Worm (Caenorhabditis elegans) whole organism, mixed stage, embryonic: ENCODE results near the gene EGAP9.4.

Source experiments
- M03D4.4 ChIP-seq: sonication (generic microtip); optimal IDR thresholded peaks from 2 replicates; lab custom pipeline; 2017; ENCODE audit warnings: mild to moderate bottlenecking, missing genetic modification characterization, missing compliant biosample characterization
- bed-3 ChIP-seq: fragments of 200-800 bp; sonication (Bioruptor generic); optimal IDR thresholded peaks from 3 replicates; lab custom pipeline; 2018; ENCODE audit warnings: mild to moderate bottlenecking, missing genetic modification characterization, moderate library complexity, missing compliant biosample characterization
- blmp-1 ChIP-seq: fragments of 150-350 bp; optimal IDR thresholded peaks from 2 replicates; lab custom pipeline; 2014; ENCODE audit warnings: missing biosample characterization, missing genetic modification characterization
- ceh-83 ChIP-seq: fragments of 200-800 bp; sonication (Bioruptor generic); optimal IDR thresholded peaks from 2 replicates; lab custom pipeline; 2018; ENCODE audit warnings: mild to moderate bottlenecking, missing genetic modification characterization, missing compliant biosample characterization
- ces-1 ChIP-seq: fragments of 150-350 bp; optimal IDR thresholded peaks from 2 replicates; lab custom pipeline; 2014; ENCODE audit warnings: missing biosample characterization, missing genetic modification reagents, missing genetic modification characterization
- cnd-1 ChIP-seq: fragments of 200-800 bp; sonication (Bioruptor generic); optimal IDR thresholded peaks from 2 replicates; lab custom pipeline; 2018; ENCODE audit warnings: mild to moderate bottlenecking, missing genetic modification characterization, missing compliant biosample characterization
- drap-1 ChIP-seq: fragments of 200-800 bp; sonication (Bioruptor generic); optimal IDR thresholded peaks from 3 replicates; lab custom pipeline; 2018; ENCODE audit warnings: mild to moderate bottlenecking, missing genetic modification characterization, missing compliant biosample characterization
- elt-1 ChIP-seq: sonication (generic microtip); optimal IDR thresholded peaks from 2 replicates; lab custom pipeline; 2017; ENCODE audit warnings: missing genetic modification characterization, mild to moderate bottlenecking, missing compliant biosample characterization, antibody characterized with exemption, moderate library complexity, borderline replicate concordance; ENCODE audit not compliant: insufficient read depth
- hlh-1 ChIP-seq: fragments of 150-350 bp; optimal IDR thresholded peaks from 2 replicates; lab custom pipeline; 2014; ENCODE audit warnings: missing biosample characterization, missing genetic modification reagents, missing genetic modification characterization
- lin-13 ChIP-seq: fragments of 150-350 bp; optimal IDR thresholded peaks from 2 replicates; lab custom pipeline; 2014; ENCODE audit warnings: missing biosample characterization, missing genetic modification characterization
- lin-32 ChIP-seq: fragments of 200-800 bp; sonication (Bioruptor generic); optimal IDR thresholded peaks from 2 replicates; lab custom pipeline; 2018; ENCODE audit warnings: mild to moderate bottlenecking, missing genetic modification characterization, missing compliant biosample characterization
- lsy-2 ChIP-seq: fragments of 150-350 bp; optimal IDR thresholded peaks from 2 replicates; lab custom pipeline; 2014; ENCODE audit warnings: missing biosample characterization, missing genetic modification characterization
- mab-5 ChIP-seq: fragments of 150-350 bp; optimal IDR thresholded peaks from 2 replicates; lab custom pipeline; 2014; ENCODE audit warnings: missing biosample characterization, missing genetic modification characterization
- mep-1 ChIP-seq: fragments of 150-350 bp; optimal IDR thresholded peaks from 2 replicates; lab custom pipeline; 2017; ENCODE audit warnings: missing biosample characterization, missing genetic modification reagents, missing genetic modification characterization, inconsistent platforms
- mls-2 ChIP-seq: sonication (generic microtip); optimal IDR thresholded peaks from 2 replicates; lab custom pipeline; 2016; ENCODE audit warnings: mild to moderate bottlenecking, missing genetic modification characterization, moderate library complexity, missing compliant biosample characterization
- nhr-12 ChIP-seq: fragments of 150-350 bp; optimal IDR thresholded peaks from 2 replicates; lab custom pipeline; 2014; ENCODE audit warnings: missing biosample characterization, missing genetic modification characterization
- nhr-2 ChIP-seq: fragments of 150-350 bp; optimal IDR thresholded peaks from 2 replicates; lab custom pipeline; 2014; ENCODE audit warnings: missing biosample characterization, missing genetic modification characterization
- nhr-237 ChIP-seq: fragments of 150-350 bp; optimal IDR thresholded peaks from 2 replicates; lab custom pipeline; 2014; ENCODE audit warnings: missing biosample characterization, missing genetic modification characterization
- nhr-76 ChIP-seq: sonication (generic microtip); optimal IDR thresholded peaks from 2 replicates; lab custom pipeline; 2017; ENCODE audit warnings: missing biosample characterization, missing genetic modification characterization
- pha-4 ChIP-seq: fragments of 150-350 bp; optimal IDR thresholded peaks from 2 replicates; lab custom pipeline; 2018; ENCODE audit warnings: missing biosample characterization, missing genetic modification reagents, missing genetic modification characterization
- sem-2 ChIP-seq: fragments of 200-800 bp; sonication (Bioruptor generic); optimal IDR thresholded peaks from 2 replicates; lab custom pipeline; 2018; ENCODE audit warnings: mild to moderate bottlenecking, missing genetic modification characterization, missing compliant biosample characterization
- snpc-4 ChIP-seq: fragments of 150-350 bp; optimal IDR thresholded peaks from 2 replicates; lab custom pipeline; 2014; ENCODE audit warnings: missing biosample characterization, missing genetic modification characterization
- sptf-1 ChIP-seq: sonication (generic microtip); optimal IDR thresholded peaks from 2 replicates; lab custom pipeline; 2017; ENCODE audit warnings: mild to moderate bottlenecking, missing genetic modification characterization, moderate library complexity, missing compliant biosample characterization
- tbx-8 ChIP-seq: fragments of 200-800 bp; sonication (Bioruptor generic); optimal IDR thresholded peaks from 2 replicates; lab custom pipeline; 2018; ENCODE audit warnings: mild to moderate bottlenecking, missing genetic modification characterization, moderate library complexity, missing compliant biosample characterization
- unc-39 ChIP-seq: fragments of 150-350 bp; optimal IDR thresholded peaks from 2 replicates; lab custom pipeline; 2014; ENCODE audit warnings: missing biosample characterization, missing genetic modification characterization
- unc-62 ChIP-seq: fragments of 150-350 bp; optimal IDR thresholded peaks from 2 replicates; lab custom pipeline; 2014; ENCODE audit warnings: missing biosample characterization, missing genetic modification reagents, missing genetic modification characterization
- zip-8 ChIP-seq: fragments of 150-350 bp; optimal IDR thresholded peaks from 2 replicates; lab custom pipeline; 2014; ENCODE audit warnings: missing biosample characterization, missing genetic modification characterization

Gene EGAP9.4

DNA sequence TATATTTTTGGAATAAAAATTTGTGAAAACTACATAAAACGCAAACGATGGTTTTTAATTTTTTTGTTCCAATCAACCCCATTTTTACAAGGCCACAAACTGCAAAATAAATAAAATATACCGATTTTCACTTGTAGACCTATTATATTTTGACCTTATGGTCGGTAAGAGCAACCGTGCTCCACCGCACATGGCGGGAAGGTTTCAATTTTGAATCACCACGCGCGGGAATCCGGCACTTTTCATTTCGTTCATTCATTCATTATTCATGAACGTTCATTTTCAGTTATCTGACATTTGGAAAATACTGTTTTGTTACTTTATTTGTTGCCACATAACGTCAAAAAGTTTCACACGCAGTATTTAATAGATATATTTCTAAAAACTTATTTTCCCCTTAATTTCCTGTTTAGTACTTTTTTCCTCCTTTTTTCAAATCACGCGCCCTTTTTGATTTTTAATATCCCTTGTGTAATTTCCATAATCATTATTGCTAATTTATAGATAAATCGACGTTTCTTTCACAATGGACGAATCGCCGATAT is 17.1 kb downstream of the EGAP9.4 start, which contains the start of gene hcp-1:
TSS of gene hcp-1 (plus strand) at position 495 of the 545 bp plus-strand sequence.
- TF ChIP-seq unc-39 (tag; lab: Kevin White, UChicago) (no peak), hlh-1 (peak; percentile 32), sptf-1 (tag; lab: Kevin White, UChicago) (no peak), mls-2 (no peak), nhr-2 (no peak), mep-1 (peak; percentile 39), cnd-1 (tag; lab: Kevin White, UChicago) (no peak), lin-13 (tag; lab: Kevin White, UChicago) (peak; percentile 2)

DNA sequence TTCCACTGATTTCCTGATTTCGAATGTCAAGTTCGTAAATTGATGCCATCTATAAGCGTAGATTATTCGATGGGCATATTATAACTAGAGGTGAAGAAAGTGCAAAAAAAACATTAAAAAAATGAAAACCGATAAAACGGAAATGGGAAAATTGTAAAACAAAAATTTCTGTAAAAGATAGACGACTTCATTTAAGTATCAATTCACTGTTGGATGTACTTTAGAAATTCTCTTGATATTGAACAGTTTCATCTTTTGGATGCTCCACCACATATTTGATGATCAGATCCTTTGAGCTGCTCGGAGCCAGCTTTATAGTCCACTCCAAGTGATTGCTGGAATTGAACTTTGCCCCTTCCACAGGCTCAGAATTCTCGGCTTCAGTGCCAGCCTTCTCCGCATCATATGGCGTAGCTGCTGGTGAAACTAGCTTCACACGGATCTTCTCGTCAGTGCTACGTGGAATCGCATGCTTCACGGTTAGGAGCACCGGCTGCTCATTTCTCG is 25.9 kb downstream of the EGAP9.4 start, which contains the start of gene ZK1055.6:
TSS of gene ZK1055.6 (minus strand) at position 51 of the 507 bp plus-strand sequence.
- TF ChIP-seq snpc-4 (tag; lab: Kevin White, UChicago) (no peak), mab-5 (no peak), sem-2 (GFP tag; lab: Kevin White, UChicago) (no peak), unc-62 (GFP tag; lab: Kevin White, UChicago) (no peak), ceh-83 (GFP tag; lab: Kevin White, UChicago) (no peak), nhr-2 (no peak), nhr-237 (no peak), tbx-8 (no peak), bed-3 (GFP tag; lab: Kevin White, UChicago) (no peak), cnd-1 (tag; lab: Kevin White, UChicago) (no peak), blmp-1 (tag; lab: Kevin White, UChicago) (no peak)

DNA sequence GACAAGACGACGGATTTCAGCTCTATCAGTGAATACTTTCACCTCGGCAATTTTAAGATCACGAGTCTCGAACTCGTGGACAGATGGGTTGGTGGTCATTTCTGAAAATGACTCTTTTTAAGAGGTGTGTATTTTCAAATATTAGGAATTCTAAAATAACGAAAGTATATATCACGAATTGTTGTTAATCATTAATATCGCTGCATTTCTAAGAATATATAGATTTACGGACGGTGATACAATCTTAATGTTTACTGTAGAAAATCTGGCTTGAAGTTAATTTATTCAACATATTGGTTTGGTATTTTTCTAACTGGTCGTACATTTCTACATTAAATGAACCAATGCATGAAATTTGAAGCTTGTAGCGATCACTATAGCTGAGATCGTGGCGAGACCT is 28.6 kb downstream of the EGAP9.4 start, which contains the start of gene ZK1055.7:
TSS of gene ZK1055.7 (minus strand) at position 101 of the 400 bp plus-strand sequence.
- TF ChIP-seq drap-1 (no peak), nhr-76 (tag; lab: Kevin White, UChicago) (no peak), sem-2 (GFP tag; lab: Kevin White, UChicago) (no peak), hlh-1 (no peak), pha-4 (tag; lab: Kevin White, UChicago) (no peak), elt-1 (tag; lab: Kevin White, UChicago) (no peak), ceh-83 (GFP tag; lab: Kevin White, UChicago) (no peak), nhr-237 (no peak), ces-1 (no peak), mab-5 (no peak), mep-1 (no peak), cnd-1 (tag; lab: Kevin White, UChicago) (no peak), M03D4.4 (tag; lab: Kevin White, UChicago) (no peak)

DNA sequence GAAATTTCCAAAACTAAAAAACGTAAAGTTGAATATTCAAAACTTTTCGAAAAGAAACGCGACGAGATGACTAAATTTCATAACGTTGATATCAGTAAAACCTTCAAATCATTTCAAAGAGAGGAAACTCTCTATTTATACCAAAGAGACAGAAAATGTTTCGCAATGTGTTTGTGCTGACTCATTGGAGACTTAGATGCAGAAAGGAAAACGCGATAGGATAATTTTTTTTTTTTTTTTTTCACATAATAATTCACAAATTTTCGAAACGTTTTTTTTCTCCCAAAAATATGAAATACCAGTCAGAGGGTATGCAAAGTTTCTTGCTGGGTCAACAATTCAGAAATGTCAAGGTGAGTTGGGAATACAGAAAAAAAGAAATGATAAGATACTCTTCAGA is 29.5 kb downstream of the EGAP9.4 start:
- no peak for TF ChIP-seq lin-32 (GFP tag; lab: Kevin White, UChicago)
- TF ChIP-seq nhr-76 (tag; lab: Kevin White, UChicago): no peak

DNA sequence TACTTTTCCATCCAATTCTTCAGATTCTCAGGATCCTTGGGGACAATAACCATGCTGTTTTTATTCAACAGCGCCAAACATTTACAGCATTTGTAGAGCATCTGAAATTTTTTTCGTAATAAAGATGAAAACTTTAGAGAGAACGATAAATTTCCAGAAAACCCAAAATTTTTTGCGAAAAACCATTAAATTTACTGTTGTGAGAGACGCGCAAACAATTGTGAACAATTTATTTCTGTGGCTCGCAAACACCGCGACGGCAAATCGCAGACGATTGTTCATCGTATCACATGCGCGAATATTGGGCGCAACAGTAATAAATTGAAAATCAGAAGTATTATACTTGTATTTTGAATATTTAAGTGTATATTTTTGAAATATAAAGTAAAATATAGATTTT is 34.4 kb downstream of the EGAP9.4 start, which contains the start of gene gon-14:
TSS of gene gon-14 (minus strand) at position 101 of the 400 bp plus-strand sequence.
- TF ChIP-seq blmp-1 (tag; lab: Kevin White, UChicago): no peak

DNA sequence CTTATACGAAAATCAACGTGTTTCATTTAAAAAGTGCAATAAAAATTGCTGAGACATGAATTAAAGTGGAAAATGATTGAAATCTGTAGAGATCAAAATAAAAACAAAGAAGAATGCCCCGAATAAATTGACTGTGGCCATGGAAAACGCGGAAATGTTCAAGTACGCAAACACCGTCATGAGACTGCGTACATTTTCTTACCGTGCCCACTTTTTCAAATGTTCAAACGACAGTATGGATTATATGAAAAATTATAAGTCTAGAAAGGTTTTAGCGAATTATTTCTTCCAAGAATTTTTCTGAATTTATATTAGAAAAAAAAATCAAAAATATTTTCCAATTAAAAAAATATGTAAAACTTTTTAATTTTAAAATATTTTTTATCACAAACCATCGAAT is 34.8 kb downstream of the EGAP9.4 start:
- TF ChIP-seq nhr-12 (tag; lab: Kevin White, UChicago) (no peak), lsy-2 (tag; lab: Kevin White, UChicago) (peak; percentile 87), lin-13 (tag; lab: Kevin White, UChicago) (peak; percentile 8), nhr-2 (no peak)

DNA sequence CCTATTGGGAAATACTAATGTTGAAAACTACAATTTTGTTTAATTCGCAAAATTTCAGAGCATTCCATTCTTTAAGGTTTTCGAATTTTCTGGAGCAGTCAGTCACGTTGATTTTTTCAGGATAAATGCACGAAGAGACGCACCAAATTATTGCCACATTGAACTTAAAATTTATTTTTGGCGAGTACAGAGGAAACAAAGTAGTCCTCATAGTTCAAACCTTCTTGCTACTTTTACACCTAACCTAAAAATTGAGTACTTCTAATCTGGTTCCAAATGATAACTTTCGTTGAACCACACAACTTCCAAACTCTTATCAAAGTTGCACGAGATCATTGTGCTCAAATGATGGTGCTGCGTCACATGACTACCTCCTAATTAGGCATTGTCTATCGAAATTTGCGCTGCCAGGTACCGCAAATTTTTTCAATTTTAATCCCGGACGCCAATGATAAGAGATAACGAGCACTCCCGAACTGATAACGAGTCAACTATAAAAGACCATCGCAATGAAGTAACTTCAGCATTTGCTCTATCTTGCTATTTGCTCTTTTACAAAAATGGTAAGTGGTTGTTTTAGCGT is 37.6 kb downstream of the EGAP9.4 start, which contains the start of gene cpr-4:
TSS of gene cpr-4 (plus strand) at position 523 of the 583 bp plus-strand sequence.
- TF ChIP-seq drap-1 (no peak), blmp-1 (tag; lab: Kevin White, UChicago) (no peak), elt-1 (tag; lab: Kevin White, UChicago) (no peak), sptf-1 (tag; lab: Kevin White, UChicago) (no peak), zip-8 (tag; lab: Kevin White, UChicago) (no peak), lin-13 (tag; lab: Kevin White, UChicago) (no peak)
- TF ChIP-seq, all 35 proteins: peak for 0
